In genomic region chr2L:9669354-9669753, dm6 we compare ENCODE assay signal across 1 fruit fly cellular context.
TF ChIP-seq lines count a peak whose summit lies in the region.

No protein-coding gene starts in this region.

TF ChIP-seq in whole organism, embryonic, 481 proteins besides CTCF, POLR2A, EP300 and RAD21 (continued from another document):
- TF ChIP-seq CG13296 (GFP tag; optimal IDR thresholded peaks at IDR 0.05; lab: Kevin White, UChicago) = no peak
- TF ChIP-seq ranshi (GFP tag; IDR thresholded peaks at IDR 0.05; lab: Robert Waterston, UW) = 0 out of 2 replicates have a peak, but pooled peaks have one; percentile 25
- TF ChIP-seq CG31441 (GFP tag; IDR thresholded peaks at IDR 0.05; lab: Robert Waterston, UW) = peak; percentile 37; the same call in 1 of the 2 replicates
- TF ChIP-seq Sox102F (GFP tag; optimal IDR thresholded peaks at IDR 0.05; lab: Kevin White, UChicago) = peak; percentile 7
- peak; percentile 42; the same call in 1 of the 2 replicates for TF ChIP-seq Xrp1 (GFP tag; IDR thresholded peaks at IDR 0.05; lab: Robert Waterston, UW)
- peak; percentile 29 for TF ChIP-seq CG17359 (tag; optimal IDR thresholded peaks at IDR 0.05; lab: Kevin White, UChicago)
- peak; percentile 92 for TF ChIP-seq Drgx (GFP tag; IDR thresholded peaks at IDR 0.05; lab: Robert Waterston, UW)
- TF ChIP-seq row (GFP tag; IDR thresholded peaks at IDR 0.05; lab: Robert Waterston, UW) = peak; percentile 40; the same call in 1 of the 3 replicates
- no peak for TF ChIP-seq Antp (GFP tag; optimal IDR thresholded peaks at IDR 0.05; lab: Kevin White, UChicago)
- TF ChIP-seq ttk (GFP tag; IDR thresholded peaks at IDR 0.05; lab: Robert Waterston, UW) = 0 out of 2 replicates have a peak, but pooled peaks have one; percentile 13
- TF ChIP-seq lab (GFP tag; optimal IDR thresholded peaks at IDR 0.05; lab: Kevin White, UChicago) = peak; percentile 50
- TF ChIP-seq trh (GFP tag; optimal IDR thresholded peaks at IDR 0.05; lab: Kevin White, UChicago) = no peak
- TF ChIP-seq ash1 (GFP tag; optimal IDR thresholded peaks at IDR 0.05; lab: Kevin White, UChicago) = no peak
- peak; percentile 42 for TF ChIP-seq gem (tag; optimal IDR thresholded peaks at IDR 0.05; lab: Kevin White, UChicago)
- TF ChIP-seq HHEX (GFP tag; optimal IDR thresholded peaks at IDR 0.05; lab: Kevin White, UChicago) = peak; percentile 11
- TF ChIP-seq nmo (GFP tag; optimal IDR thresholded peaks at IDR 0.05; lab: Kevin White, UChicago) = peak; percentile 7
- no peak for TF ChIP-seq sqz (GFP tag; optimal IDR thresholded peaks at IDR 0.05; lab: Kevin White, UChicago)
- 0 out of 3 replicates have a peak, but pooled peaks have one; percentile 35 for TF ChIP-seq CG17361 (GFP tag; IDR thresholded peaks at IDR 0.05; lab: Robert Waterston, UW)
TF ChIP-seq in whole organism, embryonic: peak in this region for 33.
